Fruit fly (Drosophila melanogaster): ENCODE measurements around the gene Ubc7.

The Ubc7 gene

dm6 chrX:16579978-16580377 is 13.5 kb upstream of the Ubc7 start (continued):
- peak; percentile 46 for TF ChIP-seq OdsH (GFP tag; optimal IDR thresholded peaks at IDR 0.05)
- TF ChIP-seq net (GFP tag; optimal IDR thresholded peaks at IDR 0.05): no peak
- TF ChIP-seq dsx (GFP tag; optimal IDR thresholded peaks at IDR 0.05; ENCODE audit: poor library complexity, severe bottlenecking): no peak

- TF ChIP-seq Ets96B (tag; optimal IDR thresholded peaks at IDR 0.05) (no peak), Sox14 (GFP tag; optimal IDR thresholded peaks at IDR 0.05) (peak; percentile 3), CG34406 (GFP tag; optimal IDR thresholded peaks at IDR 0.05) (no peak), CG8632 (GFP tag; optimal IDR thresholded peaks at IDR 0.05) (no peak), CG8119 (GFP tag; IDR thresholded peaks at IDR 0.05) (no peak), topi (GFP tag; optimal IDR thresholded peaks at IDR 0.05) (peak; percentile 4), CG6163 (GFP tag; IDR thresholded peaks at IDR 0.05) (no peak), OdsH (GFP tag; optimal IDR thresholded peaks at IDR 0.05) (peak; percentile 12), Smox (GFP tag; optimal IDR thresholded peaks at IDR 0.05) (no peak), CG31627 (GFP tag; optimal IDR thresholded peaks at IDR 0.05) (peak; percentile 3), CG32006 (GFP tag; optimal IDR thresholded peaks at IDR 0.05) (peak; percentile 56), Hr38 (GFP tag; optimal IDR thresholded peaks at IDR 0.05) (no peak), CG9139 (GFP tag; optimal IDR thresholded peaks at IDR 0.05) (no peak), Eip78C (GFP tag) (peak; percentile 62), Hr39 (GFP tag; optimal IDR thresholded peaks at IDR 0.05) (peak; percentile 21), pdm3 (GFP tag; optimal IDR thresholded peaks at IDR 0.05) (peak; percentile 7), CG6854 (GFP tag; optimal IDR thresholded peaks at IDR 0.05) (no peak), svp (GFP tag) (no peak), esn (GFP tag; optimal IDR thresholded peaks at IDR 0.05) (peak; percentile 0), acj6 (GFP tag; optimal IDR thresholded peaks at IDR 0.05) (peak; percentile 15), lz (GFP tag; optimal IDR thresholded peaks at IDR 0.05) (peak; percentile 4), cyc (GFP tag; optimal IDR thresholded peaks at IDR 0.05) (peak; percentile 10), Lpt (GFP tag; optimal IDR thresholded peaks at IDR 0.05) (no peak), CG11294 (GFP tag; IDR thresholded peaks at IDR 0.05) (no peak), dac (GFP tag; optimal IDR thresholded peaks at IDR 0.05) (no peak), Hr4 (GFP tag; optimal IDR thresholded peaks at IDR 0.05) (peak; percentile 55), CG6792 (GFP tag; optimal IDR thresholded peaks at IDR 0.05) (no peak)
Observed at dm6 chrX:16581703-16582102, 11.8 kb upstream of the Ubc7 start.

- no peak for TF ChIP-seq CG7368 (GFP tag; optimal IDR thresholded peaks at IDR 0.05)
- TF ChIP-seq Hr39 (GFP tag; optimal IDR thresholded peaks at IDR 0.05): no peak
- TF ChIP-seq CG6276 (GFP tag; optimal IDR thresholded peaks at IDR 0.05): no peak
- no peak for TF ChIP-seq Blimp-1 (GFP tag; optimal IDR thresholded peaks at IDR 0.05)
- no peak for TF ChIP-seq Sox15 (GFP tag; optimal IDR thresholded peaks at IDR 0.05)
- no peak for TF ChIP-seq Sox14 (GFP tag; optimal IDR thresholded peaks at IDR 0.05)
- TF ChIP-seq esn (GFP tag; optimal IDR thresholded peaks at IDR 0.05): no peak
- TF ChIP-seq Lpt (GFP tag; optimal IDR thresholded peaks at IDR 0.05): no peak
- TF ChIP-seq Ets96B (tag; optimal IDR thresholded peaks at IDR 0.05): no peak
- no peak for TF ChIP-seq CG1621 (tag; optimal IDR thresholded peaks at IDR 0.05)
- TF ChIP-seq ss (GFP tag; optimal IDR thresholded peaks at IDR 0.05): no peak
- TF ChIP-seq Smox (GFP tag; optimal IDR thresholded peaks at IDR 0.05): no peak
- TF ChIP-seq eg (GFP tag; IDR thresholded peaks at IDR 0.05): no peak; the same call in 1 of the 3 replicates
- TF ChIP-seq CG6792 (GFP tag; optimal IDR thresholded peaks at IDR 0.05): no peak
- no peak for TF ChIP-seq cyc (GFP tag; optimal IDR thresholded peaks at IDR 0.05)
- no peak for TF ChIP-seq Eip93F (GFP tag; optimal IDR thresholded peaks at IDR 0.05)
Observed at dm6 chrX:16582145-16582544, 11.3 kb upstream of the Ubc7 start.

- TF ChIP-seq CG31627 (GFP tag; optimal IDR thresholded peaks at IDR 0.05) (no peak), eg (GFP tag; IDR thresholded peaks at IDR 0.05) (peak; percentile 50; the same call in 1 of the 3 replicates), fkh (GFP tag; optimal IDR thresholded peaks at IDR 0.05) (no peak), CG8119 (GFP tag; IDR thresholded peaks at IDR 0.05) (peak; percentile 63; the same call in 2 of the 3 replicates), Eip78C (GFP tag) (peak; percentile 13), CG15336 (GFP tag; IDR thresholded peaks at IDR 0.05) (peak; percentile 54; the same call in 1 of the 2 replicates), CG3919 (GFP tag; optimal IDR thresholded peaks at IDR 0.05) (no peak), Blimp-1 (GFP tag; optimal IDR thresholded peaks at IDR 0.05) (no peak), CG6276 (GFP tag; optimal IDR thresholded peaks at IDR 0.05) (peak; percentile 46)
Observed at dm6 chrX:16583730-16584129, 9.7 kb upstream of the Ubc7 start.
